Fruit fly (Drosophila melanogaster) whole organism, embryonic: ENCODE data around the gene Ten-m.

Experiments used
- CG10267 ChIP-seq: fragments of 200-800 bp; sonication (Bioruptor generic); optimal IDR thresholded peaks from 2 replicates; lab custom pipeline; 2018; ENCODE audit warnings: missing biosample characterization, mild to moderate bottlenecking, missing genetic modification characterization, moderate library complexity
- CG10274 ChIP-seq: fragments of 200-800 bp; sonication (Bioruptor generic); optimal IDR thresholded peaks from 3 replicates; lab custom pipeline; 2017; ENCODE audit warnings: missing biosample characterization, mild to moderate bottlenecking, missing genetic modification characterization
- CG11398 ChIP-seq: fragments of 200-800 bp; sonication (Bioruptor generic); optimal IDR thresholded peaks from 2 replicates; lab custom pipeline; 2016; ENCODE audit warnings: missing biosample characterization, missing genetic modification characterization
- CG11560 ChIP-seq: fragments of 200-800 bp; sonication (Bioruptor generic); IDR thresholded peaks from 3 replicates; pipeline ENCODE4 v1.3.6; 2022; ENCODE audit warnings: missing biosample characterization, missing genetic modification characterization
- CG14014 ChIP-seq: fragments of 200-800 bp; sonication (Bioruptor generic); IDR thresholded peaks from 2 replicates; pipeline ENCODE4 v1.3.6; 2022; ENCODE audit warnings: missing biosample characterization, missing genetic modification characterization
- CG14441 ChIP-seq: fragments of 200-800 bp; sonication (Bioruptor generic); IDR thresholded peaks from 2 replicates; pipeline ENCODE4 v1.3.6; 2022; ENCODE audit warnings: missing biosample characterization, missing genetic modification characterization
- CG15479 ChIP-seq: fragments of 200-800 bp; sonication (Bioruptor generic); optimal IDR thresholded peaks from 3 replicates; lab custom pipeline; 2019; ENCODE audit warnings: missing biosample characterization, mild to moderate bottlenecking, missing genetic modification characterization, moderate library complexity
- CG17612 ChIP-seq: fragments of 200-800 bp; sonication (Bioruptor generic); IDR thresholded peaks from 2 replicates; pipeline ENCODE4 v1.3.6; 2022; ENCODE audit warnings: missing biosample characterization, missing genetic modification characterization
- CG17829 ChIP-seq: fragments of 200-800 bp; optimal IDR thresholded peaks from 2 replicates; lab custom pipeline; 2019; ENCODE audit warnings: missing biosample characterization, mild to moderate bottlenecking, missing genetic modification characterization, moderate library complexity
- CG18764 ChIP-seq: fragments of 200-800 bp; sonication (Bioruptor generic); optimal IDR thresholded peaks from 3 replicates; lab custom pipeline; 2016; ENCODE audit warnings: missing biosample characterization, missing genetic modification characterization
- CG2202 ChIP-seq: fragments of 200-800 bp; sonication (Bioruptor generic); optimal IDR thresholded peaks from 2 replicates; lab custom pipeline; 2018; ENCODE audit warnings: missing biosample characterization, mild to moderate bottlenecking, missing genetic modification characterization
- CG2875 ChIP-seq: fragments of 200-800 bp; sonication (Bioruptor generic); optimal IDR thresholded peaks from 2 replicates; lab custom pipeline; 2017; ENCODE audit warnings: missing biosample characterization, mild to moderate bottlenecking, missing genetic modification characterization, missing genetic modification reagents
- CG4328 ChIP-seq: fragments of 200-800 bp; sonication (Bioruptor generic); optimal IDR thresholded peaks from 3 replicates; lab custom pipeline; 2017; ENCODE audit warnings: missing biosample characterization, missing genetic modification reagents, missing genetic modification characterization
- CG4360 ChIP-seq: fragments of 200-800 bp; sonication (Bioruptor generic); IDR thresholded peaks from 2 replicates; pipeline ENCODE4 v1.3.6; 2022; ENCODE audit warnings: missing biosample characterization, missing genetic modification characterization
- CG43689 ChIP-seq: fragments of 200-800 bp; sonication (Bioruptor generic); IDR thresholded peaks from 2 replicates; pipeline ENCODE4 v1.3.6; 2022; ENCODE audit warnings: missing biosample characterization, missing genetic modification characterization
- CG6272 ChIP-seq: fragments of 200-800 bp; sonication (Bioruptor generic); IDR thresholded peaks from 2 replicates; pipeline ENCODE4 v1.3.6; 2022; ENCODE audit warnings: missing biosample characterization, missing genetic modification characterization
- CG6683 ChIP-seq: fragments of 200-800 bp; sonication (Bioruptor generic); optimal IDR thresholded peaks from 2 replicates; lab custom pipeline; 2017; ENCODE audit warnings: missing biosample characterization, mild to moderate bottlenecking, missing genetic modification characterization, missing genetic modification reagents
- CG8290 ChIP-seq, 3 experiments: fragments of 200-800 bp; sonication (Bioruptor generic); optimal IDR thresholded peaks; 2 replicates each; lab custom pipeline; 2016 to 2019; ENCODE audit warnings: missing biosample characterization in 3 of 3, missing genetic modification characterization in 3 of 3, mild to moderate bottlenecking in 2 of 3, moderate library complexity in 1 of 3
- CG8478 ChIP-seq: fragments of >200 bp; optimal IDR thresholded peaks from 2 replicates; lab custom pipeline; 2018
- CG8944 ChIP-seq: fragments of 200-800 bp; sonication (Bioruptor generic); optimal IDR thresholded peaks from 3 replicates; lab custom pipeline; 2016; ENCODE audit warnings: missing biosample characterization, missing genetic modification characterization
- Deaf1 ChIP-seq: fragments of 200-800 bp; optimal IDR thresholded peaks from 3 replicates; lab custom pipeline; 2019; ENCODE audit warnings: missing biosample characterization, mild to moderate bottlenecking, missing genetic modification characterization, moderate library complexity
- Dfd ChIP-seq, 2 experiments: fragments of >200 bp; optimal IDR thresholded peaks; 2 replicates each; lab custom pipeline; 2017; ENCODE audit warnings: missing biosample characterization in 2 of 2, missing genetic modification characterization in 2 of 2
- Dref ChIP-seq: fragments of 200-800 bp; sonication (Bioruptor generic); IDR thresholded peaks from 2 replicates; pipeline ENCODE4 v1.3.6; 2022; ENCODE audit warnings: missing biosample characterization, missing genetic modification characterization
- E2f2 ChIP-seq: fragments of 200-800 bp; sonication (Bioruptor generic); IDR thresholded peaks from 2 replicates; pipeline ENCODE4 v1.3.6; 2022; ENCODE audit warnings: missing biosample characterization, missing genetic modification characterization
- GATAe ChIP-seq: fragments of 200-800 bp; sonication (Bioruptor generic); conservative IDR thresholded peaks from 2 replicates; pipeline ENCODE4 v1.3.6; 2022; ENCODE audit warnings: missing biosample characterization, missing genetic modification characterization
- H15 ChIP-seq: fragments of 200-800 bp; sonication (Bioruptor generic); IDR thresholded peaks from 3 replicates; pipeline ENCODE4 v1.3.6; 2022; ENCODE audit warnings: missing biosample characterization, missing genetic modification characterization
- Lim3 ChIP-seq: fragments of 200-800 bp; sonication (Bioruptor generic); IDR thresholded peaks from 2 replicates; pipeline ENCODE4 v1.3.6; 2022; ENCODE audit warnings: missing biosample characterization, missing genetic modification characterization
- Lpt ChIP-seq: fragments of >200 bp; optimal IDR thresholded peaks from 2 replicates; lab custom pipeline; 2018; ENCODE audit warnings: missing biosample characterization, missing genetic modification characterization
- Pdp1 ChIP-seq, 2 experiments: fragments of 200-800 bp; sonication (Bioruptor generic); optimal IDR thresholded peaks; 3 replicates each; lab custom pipeline; 2016; ENCODE audit warnings: missing biosample characterization in 2 of 2, missing genetic modification characterization in 2 of 2, mild to moderate bottlenecking in 1 of 2, moderate library complexity in 1 of 2
- Sox100B ChIP-seq: fragments of 200-800 bp; sonication (Bioruptor generic); optimal IDR thresholded peaks from 3 replicates; lab custom pipeline; 2018; ENCODE audit warnings: missing biosample characterization, mild to moderate bottlenecking, missing genetic modification characterization
- abd-A ChIP-seq: fragments of 200-800 bp; sonication (Bioruptor generic); optimal IDR thresholded peaks from 3 replicates; lab custom pipeline; 2019; ENCODE audit warnings: missing biosample characterization, mild to moderate bottlenecking, missing genetic modification characterization, moderate library complexity
- ase ChIP-seq: fragments of 200-800 bp; sonication (Bioruptor generic); IDR thresholded peaks from 3 replicates; pipeline ENCODE4 v1.3.6; 2022; ENCODE audit warnings: missing biosample characterization, missing genetic modification characterization
- bab2 ChIP-seq: fragments of 200-800 bp; sonication (Bioruptor generic); optimal IDR thresholded peaks from 2 replicates; lab custom pipeline; 2016; ENCODE audit warnings: missing biosample characterization, missing genetic modification characterization
- btn ChIP-seq: fragments of 200-800 bp; sonication (Bioruptor generic); optimal IDR thresholded peaks from 2 replicates; lab custom pipeline; 2016; ENCODE audit warnings: missing biosample characterization, missing genetic modification characterization
- cg ChIP-seq: fragments of 200-800 bp; sonication (Bioruptor generic); optimal IDR thresholded peaks from 3 replicates; lab custom pipeline; 2019; ENCODE audit warnings: missing biosample characterization, mild to moderate bottlenecking, missing genetic modification characterization, moderate library complexity
- chn ChIP-seq: fragments of 200-800 bp; sonication (Bioruptor generic); optimal IDR thresholded peaks from 2 replicates; lab custom pipeline; 2016; ENCODE audit warnings: missing biosample characterization, missing genetic modification characterization
- croc ChIP-seq: fragments of 200-800 bp; sonication (Bioruptor generic); conservative IDR thresholded peaks from 3 replicates; pipeline ENCODE4 v1.3.6; 2022; ENCODE audit warnings: missing biosample characterization, missing genetic modification characterization
- da ChIP-seq: fragments of 200-800 bp; sonication (Bioruptor generic); optimal IDR thresholded peaks from 2 replicates; lab custom pipeline; 2016; ENCODE audit warnings: missing biosample characterization, missing genetic modification characterization
- gt ChIP-seq: fragments of 200-800 bp; sonication (Bioruptor generic); IDR thresholded peaks from 2 replicates; pipeline ENCODE4 v1.3.6; 2022; ENCODE audit warnings: missing biosample characterization, missing genetic modification characterization
- hkb ChIP-seq, 2 experiments: fragments of 200-800 bp in 1 of 2; fragments of >200 bp in 1 of 2; sonication (Bioruptor generic) in 1 of 2; IDR thresholded peaks in 1 of 2; optimal IDR thresholded peaks in 1 of 2; 2 replicates each; pipeline versions ENCODE4 v1.3.6 to Lab custom; 2017 to 2022; ENCODE audit warnings: missing biosample characterization in 1 of 2, missing genetic modification characterization in 1 of 2
- hth ChIP-seq: fragments of >200 bp; optimal IDR thresholded peaks from 2 replicates; lab custom pipeline; 2017; ENCODE audit warnings: inconsistent platforms
- mam ChIP-seq: fragments of 200-800 bp; sonication (Bioruptor generic); optimal IDR thresholded peaks from 3 replicates; lab custom pipeline; 2016; ENCODE audit warnings: missing biosample characterization, missing genetic modification characterization
- pfk ChIP-seq: fragments of 200-800 bp; sonication (Bioruptor generic); optimal IDR thresholded peaks from 2 replicates; lab custom pipeline; 2018; ENCODE audit warnings: missing biosample characterization, mild to moderate bottlenecking, missing genetic modification characterization, moderate library complexity
- scrt ChIP-seq: fragments of 200-800 bp; sonication (Bioruptor generic); optimal IDR thresholded peaks from 2 replicates; lab custom pipeline; 2018; ENCODE audit warnings: missing biosample characterization, mild to moderate bottlenecking, missing genetic modification characterization, moderate library complexity
- sisA ChIP-seq: fragments of 200-800 bp; sonication (Bioruptor generic); IDR thresholded peaks from 2 replicates; pipeline ENCODE4 v1.3.6; 2022; ENCODE audit warnings: missing biosample characterization, missing genetic modification characterization
- sna ChIP-seq: fragments of 200-800 bp; sonication (Bioruptor generic); IDR thresholded peaks from 2 replicates; pipeline ENCODE4 v1.3.6; 2022; ENCODE audit warnings: missing biosample characterization, missing genetic modification characterization; ENCODE audit not compliant: partially characterized antibody
- toy ChIP-seq: fragments of 200-800 bp; sonication (Bioruptor generic); IDR thresholded peaks from 2 replicates; pipeline ENCODE4 v1.3.6; 2022; ENCODE audit warnings: missing biosample characterization, missing genetic modification characterization
- vnd ChIP-seq: fragments of 200-800 bp; sonication (Bioruptor generic); IDR thresholded peaks from 3 replicates; pipeline ENCODE4 v1.3.6; 2022; ENCODE audit warnings: missing biosample characterization, missing genetic modification characterization; ENCODE audit not compliant: partially characterized antibody
- zfh1 ChIP-seq: fragments of 200-800 bp; sonication (Bioruptor generic); IDR thresholded peaks from 3 replicates; pipeline ENCODE4 v1.3.6; 2022; ENCODE audit warnings: missing biosample characterization, missing genetic modification characterization

Gene Ten-m

DNA sequence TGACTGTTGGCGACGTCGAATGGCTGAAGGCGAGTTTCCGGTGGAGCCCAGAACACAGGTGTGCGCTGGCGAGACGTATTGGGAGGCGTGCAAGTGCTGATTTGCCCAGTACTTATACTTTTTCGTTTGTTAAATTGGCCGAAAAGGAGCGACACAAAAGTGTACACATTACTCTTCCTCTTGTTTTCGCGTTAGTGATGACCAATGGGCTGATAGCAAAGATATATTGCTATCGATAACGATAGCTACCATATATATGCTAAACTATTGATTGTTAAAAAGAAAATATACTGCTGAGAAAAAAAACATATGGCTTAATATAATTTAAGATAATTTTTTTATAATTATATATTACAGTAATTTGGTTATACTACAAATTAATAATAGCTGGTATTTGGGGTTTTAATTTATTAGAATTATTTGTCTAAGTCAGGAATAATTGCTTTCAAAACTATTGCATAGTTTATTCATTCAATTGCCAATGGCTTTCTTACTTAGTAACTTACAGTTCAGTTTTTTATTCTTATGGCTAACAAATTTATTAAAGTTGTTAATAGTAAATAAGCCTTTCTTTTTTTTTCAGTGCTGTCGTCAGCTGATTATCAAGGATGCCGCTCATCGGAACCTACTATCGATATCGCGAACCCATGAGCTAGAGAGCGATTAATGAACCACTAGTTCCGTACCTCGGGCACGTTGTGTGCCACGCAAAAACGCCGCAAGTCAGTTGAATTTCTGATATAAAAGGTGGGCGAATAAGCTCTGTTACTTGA is 119.5 kb downstream of the Ten-m start, which contains the start of the genes Hem and IleRS (continued):
- TF ChIP-seq croc (GFP tag; lab: Robert Waterston, UW) (peak; percentile 78), E2f2 (GFP tag; lab: Robert Waterston, UW) (peak; percentile 72), Dref (GFP tag; lab: Robert Waterston, UW) (peak; percentile 81), CG14014 (GFP tag; lab: Robert Waterston, UW) (peak; percentile 91), CG15479 (GFP tag; lab: Kevin White, UChicago) (peak; percentile 23), CG4328 (GFP tag; lab: Kevin White, UChicago) (peak; percentile 81), Pdp1 (GFP tag; optimal IDR thresholded peaks at IDR 0.05; lab: Kevin White, UChicago) (peak in 1 of 2 experiments; percentile 83), gt (peak; percentile 51), Dfd (GFP tag; optimal IDR thresholded peaks at IDR 0.05; lab: Kevin White, UChicago) (no peak), CG10267 (tag; lab: Kevin White, UChicago) (peak; percentile 91), CG2875 (peak; percentile 84), ase (GFP tag; lab: Robert Waterston, UW) (peak; percentile 85), hkb (optimal IDR thresholded peaks at IDR 0.05; lab: Kevin White, UChicago) (no peak), hkb (GFP tag; IDR thresholded peaks at IDR 0.05; lab: Robert Waterston, UW) (peak; percentile 90), scrt (no peak), CG4360 (GFP tag; lab: Robert Waterston, UW) (peak; percentile 58), mam (GFP tag; lab: Kevin White, UChicago) (peak; percentile 91), CG18764 (GFP tag; lab: Kevin White, UChicago) (peak; percentile 91), CG14441 (GFP tag; lab: Robert Waterston, UW) (peak; percentile 90), hth (lab: Kevin White, UChicago) (no peak), CG17829 (peak; percentile 95), CG10274 (peak; percentile 35), GATAe (GFP tag; lab: Robert Waterston, UW) (peak; percentile 53; the same call in 1 of the 2 replicates), cg (GFP tag; lab: Kevin White, UChicago) (no peak), btn (GFP tag; lab: Kevin White, UChicago) (peak; percentile 32), CG43689 (peak; percentile 84), da (no peak), toy (peak; percentile 70), CG6683 (GFP tag; lab: Kevin White, UChicago) (peak; percentile 74), bab2 (GFP tag; lab: Kevin White, UChicago) (peak; percentile 90), sna (GFP tag; lab: Robert Waterston, UW) (peak; percentile 56), CG8290 (GFP tag; optimal IDR thresholded peaks at IDR 0.05; lab: Kevin White, UChicago) (peak; percentile 90), CG8290 (tag; optimal IDR thresholded peaks at IDR 0.05; lab: Kevin White, UChicago) (peak in 1 of 2 experiments; percentile 59), CG6272 (peak; percentile 88), CG8944 (GFP tag; lab: Kevin White, UChicago) (peak; percentile 79), abd-A (tag; lab: Kevin White, UChicago) (no peak), Deaf1 (no peak), CG11398 (GFP tag; lab: Kevin White, UChicago) (peak; percentile 60), zfh1 (GFP tag; lab: Robert Waterston, UW) (peak; percentile 92), CG8478 (lab: Kevin White, UChicago) (no peak), pfk (peak; percentile 10), CG17612 (GFP tag; lab: Robert Waterston, UW) (0 out of 2 replicates have a peak, but pooled peaks have one; percentile 56), H15 (GFP tag; lab: Robert Waterston, UW) (peak; percentile 84), CG2202 (tag; lab: Kevin White, UChicago) (peak; percentile 77), Lpt (GFP tag; lab: Kevin White, UChicago) (no peak), Sox100B (no peak), Lim3 (GFP tag; lab: Robert Waterston, UW) (peak; percentile 63; the same call in 1 of the 2 replicates), vnd (GFP tag; lab: Robert Waterston, UW) (peak; percentile 63), CG11560 (tag; lab: Robert Waterston, UW) (peak; percentile 64; the same call in 1 of the 3 replicates), sisA (GFP tag; lab: Robert Waterston, UW) (peak; percentile 88), chn (GFP tag; lab: Kevin White, UChicago) (peak; percentile 82)
